Worm (Caenorhabditis elegans) whole organism, midembryonic: ENCODE measurements around the gene Y6G8.16.

Experiments used
- T22C8.4 ChIP-seq: fragments of 200-800 bp; sonication (Bioruptor generic); IDR thresholded peaks from 2 replicates; pipeline ENCODE4 v1.3.6; 2022; ENCODE audit warnings: missing genetic modification characterization, missing compliant biosample characterization
- cog-1 ChIP-seq: sonication (generic microtip); optimal IDR thresholded peaks from 2 replicates; lab custom pipeline; 2016; ENCODE audit warnings: missing genetic modification characterization, missing compliant biosample characterization
- flt-1 ChIP-seq: fragments of 200-800 bp; sonication (Bioruptor generic); IDR thresholded peaks from 2 replicates; pipeline ENCODE4 v1.3.6; 2022; ENCODE audit warnings: missing genetic modification characterization, missing compliant biosample characterization
- klf-2 ChIP-seq: fragments of 200-800 bp; sonication (Bioruptor generic); conservative IDR thresholded peaks from 2 replicates; pipeline ENCODE4 v1.3.6; 2022; ENCODE audit warnings: missing genetic modification reagents, missing genetic modification characterization, missing compliant biosample characterization
- med-1 ChIP-seq: sonication (generic microtip); optimal IDR thresholded peaks from 2 replicates; lab custom pipeline; 2017; ENCODE audit warnings: missing genetic modification characterization, mild to moderate bottlenecking, missing compliant biosample characterization, antibody characterized with exemption, missing genetic modification reagents; ENCODE audit not compliant: insufficient read depth
- ref-1 ChIP-seq: fragments of 200-800 bp; sonication (Bioruptor generic); conservative IDR thresholded peaks from 2 replicates; pipeline ENCODE4 v1.3.6; 2022; ENCODE audit warnings: missing genetic modification reagents, missing genetic modification characterization, missing compliant biosample characterization
- tab-1 ChIP-seq: fragments of 200-800 bp; sonication (Bioruptor generic); IDR thresholded peaks from 2 replicates; pipeline ENCODE4 v1.3.6; 2022; ENCODE audit warnings: missing genetic modification characterization, missing compliant biosample characterization
- ztf-23 ChIP-seq: fragments of 200-800 bp; sonication (Bioruptor generic); IDR thresholded peaks from 2 replicates; pipeline ENCODE4 v1.3.6; 2022; ENCODE audit warnings: missing genetic modification reagents, missing genetic modification characterization, missing compliant biosample characterization
- ztf-29 ChIP-seq: fragments of 200-800 bp; sonication (Bioruptor generic); IDR thresholded peaks from 2 replicates; pipeline ENCODE4 v1.3.6; 2022; ENCODE audit warnings: missing genetic modification reagents, missing genetic modification characterization, missing compliant biosample characterization

ce11 chrV:17601520-17601919 lies 4.6 kb upstream of the Y6G8.16 start, which contains the start of gene ztf-25:
- TF ChIP-seq med-1 (no peak), flt-1 (no peak), ref-1 (no peak), ztf-23 (GFP tag; lab: Robert Waterston, UW) (no peak), cog-1 (tag; lab: Kevin White, UChicago) (no peak), tab-1 (GFP tag; lab: Robert Waterston, UW) (no peak), T22C8.4 (no peak), ztf-29 (GFP tag; lab: Robert Waterston, UW) (no peak), klf-2 (GFP tag; lab: Robert Waterston, UW) (no peak)
